Fruit fly (Drosophila melanogaster): ENCODE data around the gene CG14421.

Gene CG14421

DNA sequence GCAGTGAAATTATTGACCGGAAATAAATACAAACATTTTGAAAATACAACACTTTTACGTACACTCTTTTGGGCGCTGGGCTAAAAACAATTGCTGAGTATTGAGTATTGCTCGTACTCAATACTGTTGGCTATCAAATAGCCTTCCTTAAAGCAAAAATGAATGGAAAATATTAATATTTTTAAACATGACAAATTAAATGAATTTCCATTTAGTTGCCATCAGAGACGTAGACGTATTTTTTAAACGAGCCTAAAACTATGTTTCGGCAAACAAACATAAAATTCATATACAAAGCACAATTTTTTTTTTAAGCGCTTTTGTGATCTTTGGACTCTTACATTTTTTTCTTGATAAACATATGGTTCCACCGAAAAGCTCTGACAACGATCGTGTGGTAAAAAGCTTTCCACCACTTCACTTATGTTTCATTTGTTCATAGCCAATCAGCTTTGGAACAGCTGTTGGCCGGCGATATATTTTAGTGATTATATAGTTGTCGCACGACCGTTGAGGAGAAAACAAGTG is 6.4 kb downstream of the CG14421 start, which contains the start of gene CG3603 (continued):
- TF ChIP-seq CG3847 (GFP tag; IDR thresholded peaks at IDR 0.05) = no peak
- TF ChIP-seq dm (GFP tag; optimal IDR thresholded peaks at IDR 0.05) = no peak
- TF ChIP-seq Awh (GFP tag; IDR thresholded peaks at IDR 0.05) = no peak
- no peak for TF ChIP-seq CG7839 (tag; optimal IDR thresholded peaks at IDR 0.05)
- TF ChIP-seq stc (GFP tag; IDR thresholded peaks at IDR 0.05) = no peak
- no peak for TF ChIP-seq lilli (GFP tag; optimal IDR thresholded peaks at IDR 0.05)
- TF ChIP-seq Ssrp (tag; optimal IDR thresholded peaks at IDR 0.05) = no peak
- TF ChIP-seq maf-S (GFP tag; optimal IDR thresholded peaks at IDR 0.05) = no peak
- TF ChIP-seq CG31441 (GFP tag; IDR thresholded peaks at IDR 0.05) = peak; percentile 28; the same call in 1 of the 2 replicates
- no peak for TF ChIP-seq HmgZ (tag; optimal IDR thresholded peaks at IDR 0.05)
- no peak for TF ChIP-seq HLH3B (GFP tag; IDR thresholded peaks at IDR 0.05)
- no peak for TF ChIP-seq ewg (GFP tag; optimal IDR thresholded peaks at IDR 0.05)
- no peak for TF ChIP-seq Hr51 (GFP tag; optimal IDR thresholded peaks at IDR 0.05)
- TF ChIP-seq CG43689 (GFP tag; IDR thresholded peaks at IDR 0.05) = no peak
- no peak for TF ChIP-seq nau (GFP tag; optimal IDR thresholded peaks at IDR 0.05)
- TF ChIP-seq kah (GFP tag; optimal IDR thresholded peaks at IDR 0.05) = no peak
- TF ChIP-seq prd (optimal IDR thresholded peaks at IDR 0.05) = no peak
- TF ChIP-seq prd (GFP tag; IDR thresholded peaks at IDR 0.05) = no peak
- TF ChIP-seq tll (GFP tag; optimal IDR thresholded peaks at IDR 0.05) = no peak
- TF ChIP-seq CG10565 (GFP tag; optimal IDR thresholded peaks at IDR 0.05) = no peak
- TF ChIP-seq jumu (GFP tag; optimal IDR thresholded peaks at IDR 0.05) = no peak
- no peak for TF ChIP-seq CkIIα-i1 (GFP tag; IDR thresholded peaks at IDR 0.05)
- peak; percentile 38; the same call in 1 of the 3 replicates for TF ChIP-seq CG34224 (GFP tag; IDR thresholded peaks at IDR 0.05; ENCODE audit: partially characterized antibody)
- TF ChIP-seq bbx (GFP tag; IDR thresholded peaks at IDR 0.05; ENCODE audit: partially characterized antibody) = peak; percentile 42; the same call in 1 of the 2 replicates
- TF ChIP-seq BEAF-32 (GFP tag; optimal IDR thresholded peaks at IDR 0.05) = peak; percentile 37
- TF ChIP-seq Dll (GFP tag; IDR thresholded peaks at IDR 0.05; ENCODE audit: partially characterized antibody) = 0 out of 4 replicates have a peak, but pooled peaks have one; percentile 16
- no peak for TF ChIP-seq ase (GFP tag; IDR thresholded peaks at IDR 0.05)
- TF ChIP-seq Atf-2 (GFP tag; optimal IDR thresholded peaks at IDR 0.05) = no peak
- TF ChIP-seq CG15073 (GFP tag; optimal IDR thresholded peaks at IDR 0.05) = no peak
- no peak for TF ChIP-seq emc (GFP tag; optimal IDR thresholded peaks at IDR 0.05)
- TF ChIP-seq HHEX (GFP tag; optimal IDR thresholded peaks at IDR 0.05) = peak; percentile 56
- TF ChIP-seq BtbVII (GFP tag; optimal IDR thresholded peaks at IDR 0.05) = peak; percentile 38
- no peak for TF ChIP-seq Hsf (GFP tag; optimal IDR thresholded peaks at IDR 0.05)
- TF ChIP-seq CG16813 (GFP tag; IDR thresholded peaks at IDR 0.05; ENCODE audit: partially characterized antibody) = no peak
- TF ChIP-seq hth (optimal IDR thresholded peaks at IDR 0.05) = no peak
- no peak for TF ChIP-seq CG9876 (GFP tag; optimal IDR thresholded peaks at IDR 0.05)
- peak; percentile 78 for TF ChIP-seq grn (GFP tag; optimal IDR thresholded peaks at IDR 0.05)
- no peak for TF ChIP-seq slbo (GFP tag; IDR thresholded peaks at IDR 0.05)
- TF ChIP-seq sens (GFP tag) = peak; percentile 61
- TF ChIP-seq gce (GFP tag; IDR thresholded peaks at IDR 0.05) = no peak
- no peak for TF ChIP-seq HLH54F (GFP tag; optimal IDR thresholded peaks at IDR 0.05)
- TF ChIP-seq zen2 (GFP tag; IDR thresholded peaks at IDR 0.05; ENCODE audit: partially characterized antibody) = no peak
- peak; percentile 7 for TF ChIP-seq CG12659 (GFP tag; optimal IDR thresholded peaks at IDR 0.05)
- no peak for TF ChIP-seq CG4707 (GFP tag; optimal IDR thresholded peaks at IDR 0.05)
- no peak for TF ChIP-seq CG3726 (GFP tag; IDR thresholded peaks at IDR 0.05)
- no peak for TF ChIP-seq pho (GFP tag; optimal IDR thresholded peaks at IDR 0.05)
- TF ChIP-seq org-1 (GFP tag; optimal IDR thresholded peaks at IDR 0.05) = no peak
- TF ChIP-seq CG6791 (GFP tag; IDR thresholded peaks at IDR 0.05; ENCODE audit: partially characterized antibody) = no peak
- TF ChIP-seq Rfx (GFP tag; IDR thresholded peaks at IDR 0.05) = no peak
- TF ChIP-seq rib (GFP tag; IDR thresholded peaks at IDR 0.05) = no peak
- TF ChIP-seq caup (GFP tag; optimal IDR thresholded peaks at IDR 0.05; ENCODE audit: severe bottlenecking) = no peak
